Fruit fly (Drosophila melanogaster) whole organism, embryonic: ENCODE measurements around the gene p23.
A peak's percentile ranks its signal among the peaks of the same experiment; 100 is the strongest.

Experiments used
- Atf6 ChIP-seq: fragments of 200-800 bp; sonication (Bioruptor generic); IDR thresholded peaks from 2 replicates; pipeline ENCODE4 v1.3.6; 2022; ENCODE audit warnings: missing biosample characterization, missing genetic modification characterization
- CG10209 ChIP-seq: fragments of 200-800 bp; sonication (Bioruptor generic); optimal IDR thresholded peaks from 3 replicates; lab custom pipeline; 2017; ENCODE audit warnings: missing biosample characterization, mild to moderate bottlenecking, missing genetic modification characterization, missing genetic modification reagents
- CG10267 ChIP-seq: fragments of 200-800 bp; sonication (Bioruptor generic); optimal IDR thresholded peaks from 2 replicates; lab custom pipeline; 2018; ENCODE audit warnings: missing biosample characterization, mild to moderate bottlenecking, missing genetic modification characterization, moderate library complexity
- CG11093 ChIP-seq: fragments of 200-800 bp; sonication (Bioruptor generic); IDR thresholded peaks from 3 replicates; pipeline ENCODE4 v1.3.6; 2022; ENCODE audit warnings: missing biosample characterization, missing genetic modification characterization
- CG11456 ChIP-seq: fragments of 200-800 bp; sonication (Bioruptor generic); IDR thresholded peaks from 3 replicates; pipeline ENCODE4 v1.3.6; 2022; ENCODE audit warnings: missing biosample characterization, missing genetic modification characterization
- CG12236 ChIP-seq: fragments of 200-800 bp; sonication (Bioruptor generic); optimal IDR thresholded peaks from 2 replicates; lab custom pipeline; 2016; ENCODE audit warnings: missing biosample characterization, missing genetic modification characterization
- CG1529 ChIP-seq: fragments of 200-800 bp; sonication (Bioruptor generic); optimal IDR thresholded peaks from 3 replicates; lab custom pipeline; 2018; ENCODE audit warnings: missing biosample characterization, missing genetic modification characterization
- CG15479 ChIP-seq: fragments of 200-800 bp; sonication (Bioruptor generic); optimal IDR thresholded peaks from 3 replicates; lab custom pipeline; 2019; ENCODE audit warnings: missing biosample characterization, mild to moderate bottlenecking, missing genetic modification characterization, moderate library complexity
- CG15601 ChIP-seq: fragments of 200-800 bp; sonication (Bioruptor generic); optimal IDR thresholded peaks from 3 replicates; lab custom pipeline; 2019; ENCODE audit warnings: missing biosample characterization, mild to moderate bottlenecking, missing genetic modification characterization, moderate library complexity
- CG16813 ChIP-seq: fragments of 200-800 bp; sonication (Bioruptor generic); IDR thresholded peaks from 3 replicates; pipeline ENCODE4 v1.3.6; 2022; ENCODE audit warnings: missing biosample characterization, missing genetic modification characterization; ENCODE audit not compliant: partially characterized antibody
- CG17802 ChIP-seq: fragments of 200-800 bp; sonication (Bioruptor generic); optimal IDR thresholded peaks from 2 replicates; lab custom pipeline; 2018; ENCODE audit warnings: missing biosample characterization, mild to moderate bottlenecking, missing genetic modification characterization, moderate library complexity
- CG17829 ChIP-seq: fragments of 200-800 bp; optimal IDR thresholded peaks from 2 replicates; lab custom pipeline; 2019; ENCODE audit warnings: missing biosample characterization, mild to moderate bottlenecking, missing genetic modification characterization, moderate library complexity
- CG18476 ChIP-seq: fragments of 200-800 bp; sonication (Bioruptor generic); optimal IDR thresholded peaks from 2 replicates; lab custom pipeline; 2016; ENCODE audit warnings: missing biosample characterization, mild to moderate bottlenecking, missing genetic modification characterization
- CG2678 ChIP-seq: fragments of 200-800 bp; sonication (Bioruptor generic); optimal IDR thresholded peaks from 3 replicates; lab custom pipeline; 2019; ENCODE audit warnings: missing biosample characterization, mild to moderate bottlenecking, missing genetic modification characterization, moderate library complexity
- CG3995 ChIP-seq: fragments of 200-800 bp; sonication (Bioruptor generic); optimal IDR thresholded peaks from 3 replicates; lab custom pipeline; 2016; ENCODE audit warnings: missing biosample characterization, missing genetic modification characterization
- CG4424 ChIP-seq: fragments of 200-800 bp; sonication (Bioruptor generic); optimal IDR thresholded peaks from 3 replicates; lab custom pipeline; 2016; ENCODE audit warnings: missing biosample characterization, missing genetic modification characterization
- CG6791 ChIP-seq: fragments of 200-800 bp; sonication (Bioruptor generic); IDR thresholded peaks from 3 replicates; pipeline ENCODE4 v1.3.6; 2022; ENCODE audit warnings: missing biosample characterization, missing genetic modification characterization; ENCODE audit not compliant: partially characterized antibody
- D ChIP-seq, 2 experiments: fragments of 200-800 bp in 1 of 2; fragments of >200 bp in 1 of 2; sonication (Bioruptor generic) in 1 of 2; optimal IDR thresholded peaks; 2 replicates in 1 of 2; 3 replicates in 1 of 2; lab custom pipeline; 2017; ENCODE audit warnings: mild to moderate bottlenecking in 1 of 2, missing biosample characterization in 1 of 2, missing genetic modification characterization in 1 of 2, missing genetic modification reagents in 1 of 2
- Dip3 ChIP-seq: fragments of 200-800 bp; sonication (Bioruptor generic); optimal IDR thresholded peaks from 3 replicates; lab custom pipeline; 2016; ENCODE audit warnings: missing biosample characterization, missing genetic modification characterization
- Drgx ChIP-seq: fragments of 200-800 bp; sonication (Bioruptor generic); IDR thresholded peaks from 2 replicates; pipeline ENCODE4 v1.3.6; 2022; ENCODE audit warnings: missing biosample characterization, missing genetic modification characterization
- Med ChIP-seq: fragments of 200-800 bp; sonication (Bioruptor generic); peaks from one replicate; lab custom pipeline; 2016; ENCODE audit warnings: missing biosample characterization, missing genetic modification characterization, mild to moderate bottlenecking, inconsistent platforms, moderate library complexity
- NC2α ChIP-seq: fragments of 200-800 bp; sonication (Bioruptor generic); optimal IDR thresholded peaks from 2 replicates; lab custom pipeline; 2016; ENCODE audit warnings: missing biosample characterization, missing genetic modification characterization
- Nf-YC ChIP-seq: fragments of 200-800 bp; optimal IDR thresholded peaks from 3 replicates; lab custom pipeline; 2019; ENCODE audit warnings: missing biosample characterization, mild to moderate bottlenecking, missing genetic modification characterization, moderate library complexity
- Optix ChIP-seq: fragments of 200-800 bp; sonication (Bioruptor generic); IDR thresholded peaks from 3 replicates; pipeline ENCODE4 v1.3.6; 2022; ENCODE audit warnings: missing biosample characterization, missing genetic modification characterization
- Six4 ChIP-seq: fragments of 200-800 bp; sonication (Bioruptor generic); optimal IDR thresholded peaks from 2 replicates; lab custom pipeline; 2016; ENCODE audit warnings: missing biosample characterization, missing genetic modification characterization
- aop ChIP-seq: fragments of 200-800 bp; sonication (Bioruptor generic); IDR thresholded peaks from 2 replicates; pipeline ENCODE4 v1.3.6; 2022; ENCODE audit warnings: missing biosample characterization, missing genetic modification characterization
- ara ChIP-seq: fragments of 200-800 bp; sonication (Bioruptor generic); IDR thresholded peaks from 2 replicates; pipeline ENCODE4 v1.3.6; 2022; ENCODE audit warnings: missing biosample characterization, missing genetic modification characterization
- bbx ChIP-seq: fragments of 200-800 bp; sonication (Bioruptor generic); IDR thresholded peaks from 2 replicates; pipeline ENCODE4 v1.3.6; 2022; ENCODE audit warnings: missing biosample characterization, missing genetic modification characterization; ENCODE audit not compliant: partially characterized antibody
- cas ChIP-seq: fragments of 200-800 bp; sonication (Bioruptor generic); IDR thresholded peaks from 2 replicates; pipeline ENCODE4 v1.3.6; 2022; ENCODE audit warnings: missing biosample characterization, missing genetic modification characterization
- cwo ChIP-seq: fragments of 200-800 bp; sonication (Bioruptor generic); optimal IDR thresholded peaks from 3 replicates; lab custom pipeline; 2017; ENCODE audit warnings: missing biosample characterization, missing genetic modification characterization, mild to moderate bottlenecking, moderate library complexity, missing genetic modification reagents
- danr ChIP-seq: fragments of 200-800 bp; sonication (Bioruptor generic); IDR thresholded peaks from 2 replicates; pipeline ENCODE4 v1.3.6; 2022; ENCODE audit warnings: missing biosample characterization, missing genetic modification characterization
- disco-r ChIP-seq: fragments of 200-800 bp; sonication (Bioruptor generic); optimal IDR thresholded peaks from 2 replicates; lab custom pipeline; 2016; ENCODE audit warnings: missing biosample characterization, missing genetic modification characterization
- dpn ChIP-seq, 2 experiments: fragments of 200-800 bp; sonication (Bioruptor generic); optimal IDR thresholded peaks; 3 replicates each; lab custom pipeline; 2016; ENCODE audit warnings: missing biosample characterization in 2 of 2, missing genetic modification characterization in 2 of 2
- dysf ChIP-seq: fragments of 200-800 bp; sonication (Bioruptor generic); IDR thresholded peaks from 3 replicates; pipeline ENCODE4 v1.3.6; 2022; ENCODE audit warnings: missing biosample characterization, missing genetic modification characterization
- eyg ChIP-seq: fragments of 200-800 bp; sonication (Bioruptor generic); optimal IDR thresholded peaks from 3 replicates; lab custom pipeline; 2016; ENCODE audit warnings: missing biosample characterization, missing genetic modification characterization
- gfzf ChIP-seq: fragments of 200-800 bp; sonication (Bioruptor generic); optimal IDR thresholded peaks from 2 replicates; lab custom pipeline; 2016; ENCODE audit warnings: missing biosample characterization, mild to moderate bottlenecking, missing genetic modification characterization, moderate library complexity
- gsb-n ChIP-seq: fragments of 200-800 bp; sonication (Bioruptor generic); optimal IDR thresholded peaks from 3 replicates; lab custom pipeline; 2018; ENCODE audit warnings: missing biosample characterization, mild to moderate bottlenecking, missing genetic modification characterization
- h ChIP-seq: fragments of >200 bp; optimal IDR thresholded peaks from 2 replicates; lab custom pipeline; 2017
- inv ChIP-seq: fragments of 200-800 bp; sonication (Bioruptor generic); IDR thresholded peaks from 2 replicates; pipeline ENCODE4 v1.3.6; 2022; ENCODE audit warnings: missing biosample characterization, missing genetic modification characterization; ENCODE audit not compliant: partially characterized antibody
- kah ChIP-seq: fragments of 200-800 bp; sonication (Bioruptor generic); optimal IDR thresholded peaks from 2 replicates; lab custom pipeline; 2018; ENCODE audit warnings: missing biosample characterization, mild to moderate bottlenecking, missing genetic modification characterization
- kay ChIP-seq: fragments of 200-800 bp; sonication (Bioruptor generic); optimal IDR thresholded peaks from 2 replicates; lab custom pipeline; 2016; ENCODE audit warnings: missing biosample characterization, missing genetic modification characterization
- lab ChIP-seq: fragments of 200-800 bp; sonication (Bioruptor generic); optimal IDR thresholded peaks from 3 replicates; lab custom pipeline; 2017; ENCODE audit warnings: missing biosample characterization, missing genetic modification characterization, mild to moderate bottlenecking, moderate library complexity, missing genetic modification reagents
- luna ChIP-seq: fragments of 200-800 bp; sonication (Bioruptor generic); optimal IDR thresholded peaks from 2 replicates; lab custom pipeline; 2016; ENCODE audit warnings: missing biosample characterization, missing genetic modification characterization
- mld ChIP-seq: fragments of 200-800 bp; sonication (Bioruptor generic); IDR thresholded peaks from 3 replicates; pipeline ENCODE4 v1.3.6; 2022; ENCODE audit warnings: missing biosample characterization, missing genetic modification characterization; ENCODE audit not compliant: partially characterized antibody
- pum ChIP-seq: fragments of 200-800 bp; sonication (Bioruptor generic); optimal IDR thresholded peaks from 2 replicates; lab custom pipeline; 2016; ENCODE audit warnings: missing biosample characterization, missing genetic modification characterization
- pzg ChIP-seq: fragments of 200-800 bp; sonication (Bioruptor generic); optimal IDR thresholded peaks from 3 replicates; lab custom pipeline; 2018; ENCODE audit warnings: missing biosample characterization, mild to moderate bottlenecking, missing genetic modification characterization, moderate library complexity
- scrt ChIP-seq: fragments of 200-800 bp; sonication (Bioruptor generic); optimal IDR thresholded peaks from 2 replicates; lab custom pipeline; 2018; ENCODE audit warnings: missing biosample characterization, mild to moderate bottlenecking, missing genetic modification characterization, moderate library complexity
- sob ChIP-seq: fragments of 200-800 bp; sonication (Bioruptor generic); IDR thresholded peaks from 2 replicates; pipeline ENCODE4 v1.3.6; 2022; ENCODE audit warnings: missing biosample characterization, missing genetic modification characterization

Gene p23

DNA sequence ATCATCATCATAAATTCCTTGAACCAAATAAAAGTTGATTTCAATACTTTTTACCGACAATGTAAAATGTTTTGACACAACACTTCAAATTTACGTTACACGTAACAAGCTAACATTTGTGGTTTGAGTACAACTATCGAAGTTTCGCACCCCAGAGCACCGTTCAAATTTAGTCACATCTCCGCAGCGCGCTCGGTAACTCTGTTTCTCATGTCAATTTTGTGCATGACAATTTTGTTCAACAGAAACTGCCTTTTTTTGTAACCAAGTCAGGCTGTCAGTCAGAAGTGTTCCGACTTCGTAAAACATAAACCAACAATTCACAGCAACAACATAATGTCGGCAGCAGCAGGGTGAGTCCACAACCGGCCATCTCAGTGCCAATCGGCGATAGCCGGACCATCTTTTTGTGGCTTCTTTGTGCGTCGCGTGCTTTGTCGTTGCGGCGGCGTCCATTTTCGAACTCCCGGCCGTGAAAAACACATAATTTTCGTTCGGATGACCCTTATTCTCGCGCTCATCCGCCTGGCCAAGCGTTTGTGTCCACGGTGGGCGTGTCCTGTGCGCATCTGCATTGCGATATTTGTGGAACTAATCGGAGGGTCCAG lies at the start of gene p23 (continued):
- TF ChIP-seq CG1529 (GFP tag; lab: Kevin White, UChicago) (no peak), CG12236 (GFP tag; lab: Kevin White, UChicago) (no peak), Nf-YC (tag; lab: Kevin White, UChicago) (no peak), CG15601 (tag; lab: Kevin White, UChicago) (peak; percentile 75), disco-r (GFP tag; lab: Kevin White, UChicago) (peak; percentile 33), gsb-n (tag; lab: Kevin White, UChicago) (peak; percentile 32), sob (GFP tag; lab: Robert Waterston, UW) (peak; percentile 62), Dip3 (GFP tag; lab: Kevin White, UChicago) (no peak), cwo (GFP tag; lab: Kevin White, UChicago) (no peak), CG10267 (tag; lab: Kevin White, UChicago) (peak; percentile 45), lab (GFP tag; lab: Kevin White, UChicago) (no peak), bbx (GFP tag; lab: Robert Waterston, UW) (peak; percentile 60), h (no peak), CG2678 (tag; lab: Kevin White, UChicago) (no peak), NC2α (GFP tag; lab: Kevin White, UChicago) (no peak), CG18476 (GFP tag; lab: Kevin White, UChicago) (no peak), CG10209 (GFP tag; lab: Kevin White, UChicago) (no peak), CG17802 (no peak), danr (GFP tag; lab: Robert Waterston, UW) (no peak), dysf (GFP tag; lab: Robert Waterston, UW) (no peak), CG16813 (GFP tag; lab: Robert Waterston, UW) (peak; percentile 62), CG17829 (tag; lab: Kevin White, UChicago) (peak; percentile 42), CG4424 (GFP tag; lab: Kevin White, UChicago) (no peak), aop (no peak), CG15479 (GFP tag; lab: Kevin White, UChicago) (no peak), dpn (GFP tag; optimal IDR thresholded peaks at IDR 0.05; lab: Kevin White, UChicago) (peak in 1 of 2 experiments; percentile 17), kay (GFP tag; lab: Kevin White, UChicago) (no peak)

DNA sequence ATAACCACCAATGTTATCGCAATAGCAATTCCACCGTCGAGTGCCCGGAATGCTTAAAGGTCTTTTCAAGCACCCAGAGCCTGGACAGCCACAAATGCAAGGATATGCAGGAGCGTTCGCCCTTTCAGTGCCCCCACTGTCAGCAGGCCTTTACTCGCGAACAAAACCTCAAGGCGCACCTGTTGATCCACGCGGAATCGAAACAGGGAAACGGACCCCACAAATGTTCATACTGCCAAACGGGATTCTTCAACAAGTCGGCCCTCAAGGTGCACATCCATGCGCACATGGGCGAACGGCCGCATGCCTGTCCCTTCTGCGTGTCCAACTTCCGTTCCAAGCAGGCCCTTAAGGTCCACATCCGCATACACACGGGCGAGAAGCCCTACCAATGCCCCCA lies 49.7 kb upstream of the p23 start:
- no peak for TF ChIP-seq cas (GFP tag; lab: Robert Waterston, UW)
- TF ChIP-seq Med = peak; percentile 67
- TF ChIP-seq Optix (GFP tag; lab: Robert Waterston, UW) = 0 out of 3 replicates have a peak, but pooled peaks have one; percentile 21
- 0 out of 3 replicates have a peak, but pooled peaks have one; percentile 41 for TF ChIP-seq CG11456
- TF ChIP-seq pzg (GFP tag; lab: Kevin White, UChicago) = no peak
- no peak for TF ChIP-seq luna (GFP tag; lab: Kevin White, UChicago)
- TF ChIP-seq pum (GFP tag; lab: Kevin White, UChicago) = no peak
- TF ChIP-seq CG3995 (GFP tag; lab: Kevin White, UChicago) = no peak
- TF ChIP-seq gfzf (GFP tag; lab: Kevin White, UChicago) = no peak
- TF ChIP-seq eyg = no peak
- TF ChIP-seq kah (GFP tag; lab: Kevin White, UChicago) = peak; percentile 68
- peak; percentile 40 for TF ChIP-seq scrt (GFP tag; lab: Kevin White, UChicago)
- no peak for TF ChIP-seq Six4 (GFP tag; lab: Kevin White, UChicago)
- 0 out of 3 replicates have a peak, but pooled peaks have one; percentile 18 for TF ChIP-seq mld (GFP tag; lab: Robert Waterston, UW)
- peak; percentile 23; the same call in 1 of the 2 replicates for TF ChIP-seq Atf6 (GFP tag; lab: Robert Waterston, UW)
- TF ChIP-seq D (optimal IDR thresholded peaks at IDR 0.05; lab: Kevin White, UChicago) = peak; percentile 13
- no peak for TF ChIP-seq D (GFP tag; optimal IDR thresholded peaks at IDR 0.05; lab: Kevin White, UChicago)
- TF ChIP-seq ara (GFP tag; lab: Robert Waterston, UW) = 0 out of 2 replicates have a peak, but pooled peaks have one; percentile 25
- 0 out of 3 replicates have a peak, but pooled peaks have one; percentile 34 for TF ChIP-seq CG6791 (GFP tag; lab: Robert Waterston, UW)
- no peak for TF ChIP-seq inv (GFP tag; lab: Robert Waterston, UW)
- TF ChIP-seq Drgx (GFP tag; lab: Robert Waterston, UW) = 0 out of 2 replicates have a peak, but pooled peaks have one; percentile 13
- 0 out of 3 replicates have a peak, but pooled peaks have one; percentile 22 for TF ChIP-seq CG11093
- TF ChIP-seq, all 482 proteins: peak for 12
